Worm (Caenorhabditis elegans) whole organism, L1 larva: Measurements from ENCODE around the gene lelo-3.

ENCODE experiments used
- C16A3.4 ChIP-seq: fragments of 150-350 bp; optimal IDR thresholded peaks from 2 replicates; lab custom pipeline; 2014; ENCODE audit warnings: missing biosample characterization, missing genetic modification characterization
- C34B4.2 ChIP-seq: sonication (generic microtip); optimal IDR thresholded peaks from 2 replicates; lab custom pipeline; 2017; ENCODE audit warnings: mild to moderate bottlenecking, missing genetic modification characterization, missing compliant biosample characterization
- F16B12.6 ChIP-seq: fragments of 150-350 bp; optimal IDR thresholded peaks from 2 replicates; lab custom pipeline; 2014; ENCODE audit warnings: missing biosample characterization, missing genetic modification characterization
- aha-1 ChIP-seq: fragments of 150-350 bp; optimal IDR thresholded peaks from 2 replicates; lab custom pipeline; 2014; ENCODE audit warnings: missing biosample characterization, missing genetic modification characterization
- alr-1 ChIP-seq: fragments of 200-800 bp; sonication (Bioruptor generic); optimal IDR thresholded peaks from 2 replicates; lab custom pipeline; 2018; ENCODE audit warnings: borderline replicate concordance, mild to moderate bottlenecking, missing genetic modification characterization, missing compliant biosample characterization
- aly-2 ChIP-seq: fragments of 150-350 bp; optimal IDR thresholded peaks from 2 replicates; lab custom pipeline; 2014; ENCODE audit warnings: missing biosample characterization, missing genetic modification characterization
- blmp-1 ChIP-seq: fragments of 150-350 bp; optimal IDR thresholded peaks from 2 replicates; lab custom pipeline; 2014; ENCODE audit warnings: missing biosample characterization, missing genetic modification characterization
- ceh-88 ChIP-seq: fragments of 200-800 bp; sonication (Bioruptor generic); IDR thresholded peaks from 2 replicates; pipeline ENCODE4 v1.3.6; 2022; ENCODE audit warnings: missing genetic modification characterization, missing compliant biosample characterization
- ceh-90 ChIP-seq: sonication (generic microtip); optimal IDR thresholded peaks from 2 replicates; lab custom pipeline; 2016; ENCODE audit warnings: missing genetic modification characterization, missing compliant biosample characterization
- ces-1 ChIP-seq: fragments of 150-350 bp; optimal IDR thresholded peaks from 2 replicates; lab custom pipeline; 2014; ENCODE audit warnings: missing biosample characterization, missing genetic modification reagents, missing genetic modification characterization
- dpl-1 ChIP-seq, 3 experiments: fragments of 150-350 bp in 2 of 3; sonication (generic microtip) in 1 of 3; optimal IDR thresholded peaks; 2 replicates each; lab custom pipeline; 2014 to 2017; ENCODE audit warnings: missing biosample characterization in 3 of 3, missing genetic modification characterization in 3 of 3, missing genetic modification reagents in 3 of 3
- efl-1 ChIP-seq, 4 experiments: fragments of 150-350 bp; optimal IDR thresholded peaks in 3 of 4; peaks in 1 of 4; 1 replicate in 1 of 4; 2 replicates in 3 of 4; lab custom pipeline; 2014; ENCODE audit warnings: missing biosample characterization in 2 of 4, missing genetic modification characterization in 2 of 4, missing genetic modification reagents in 2 of 4
- egl-13 ChIP-seq: sonication (generic microtip); optimal IDR thresholded peaks from 2 replicates; lab custom pipeline; 2016; ENCODE audit warnings: missing genotype, missing genetic modification reagents, missing genetic modification characterization, missing compliant biosample characterization
- egl-27 ChIP-seq, 2 experiments: fragments of 150-350 bp in 1 of 2; sonication (generic microtip); optimal IDR thresholded peaks; 3 replicates each; lab custom pipeline; 2017 to 2018; ENCODE audit warnings: missing biosample characterization in 2 of 2, missing genetic modification characterization in 2 of 2, missing genetic modification reagents in 2 of 2
- elt-3 ChIP-seq, 6 experiments: fragments of 150-350 bp in 1 of 6; sonication (generic microtip); optimal IDR thresholded peaks; 2 replicates each; lab custom pipeline; 2017 to 2018; ENCODE audit warnings: missing biosample characterization in 6 of 6, missing genetic modification characterization in 6 of 6, inconsistent platforms in 1 of 6
- ets-5 ChIP-seq: fragments of 200-800 bp; sonication (Bioruptor generic); IDR thresholded peaks from 2 replicates; pipeline ENCODE4 v1.3.6; 2022; ENCODE audit warnings: missing genetic modification characterization, missing compliant biosample characterization
- fkh-10 ChIP-seq: sonication (generic microtip); optimal IDR thresholded peaks from 2 replicates; lab custom pipeline; 2017; ENCODE audit warnings: missing biosample characterization, missing genetic modification reagents, missing genetic modification characterization
- fkh-4 ChIP-seq: sonication (generic microtip); optimal IDR thresholded peaks from 2 replicates; lab custom pipeline; 2016; ENCODE audit warnings: missing compliant biosample characterization, missing genetic modification characterization, borderline replicate concordance
- fkh-8 ChIP-seq: sonication (generic microtip); optimal IDR thresholded peaks from 2 replicates; lab custom pipeline; 2016; ENCODE audit warnings: mild to moderate bottlenecking, missing genetic modification characterization, missing compliant biosample characterization
- grh-1 ChIP-seq: fragments of 200-800 bp; sonication (Bioruptor generic); IDR thresholded peaks from 2 replicates; pipeline ENCODE4 v1.3.6; 2022; ENCODE audit warnings: missing genetic modification reagents, missing genetic modification characterization, missing compliant biosample characterization
- hpl-2 ChIP-seq: fragments of 150-350 bp; optimal IDR thresholded peaks from 2 replicates; lab custom pipeline; 2014; ENCODE audit warnings: missing biosample characterization, missing genetic modification reagents, missing genetic modification characterization
- irx-1 ChIP-seq: sonication (generic microtip); optimal IDR thresholded peaks from 2 replicates; lab custom pipeline; 2016; ENCODE audit warnings: missing genetic modification characterization, missing compliant biosample characterization
- isw-1 ChIP-seq: fragments of 200-800 bp; sonication (Bioruptor generic); IDR thresholded peaks from 2 replicates; pipeline ENCODE4 v1.3.6; 2022; ENCODE audit warnings: missing genetic modification characterization, missing compliant biosample characterization
- lin-14 ChIP-seq: fragments of 200-800 bp; sonication (Bioruptor generic); optimal IDR thresholded peaks from 2 replicates; lab custom pipeline; 2018; ENCODE audit warnings: mild to moderate bottlenecking, missing genetic modification characterization, moderate library complexity, missing compliant biosample characterization
- lin-15B ChIP-seq: fragments of 150-350 bp; sonication (generic microtip); optimal IDR thresholded peaks from 3 replicates; lab custom pipeline; 2014; ENCODE audit warnings: missing biosample characterization, missing genetic modification characterization
- lin-35 ChIP-seq, 2 experiments: fragments of 150-350 bp; optimal IDR thresholded peaks; 2 replicates each; lab custom pipeline; 2014; ENCODE audit warnings: missing biosample characterization in 2 of 2, missing genetic modification characterization in 2 of 2, missing genetic modification reagents in 2 of 2
- lir-3 ChIP-seq: sonication (generic microtip); optimal IDR thresholded peaks from 2 replicates; lab custom pipeline; 2016; ENCODE audit warnings: mild to moderate bottlenecking, missing genetic modification characterization, moderate library complexity, missing compliant biosample characterization; ENCODE audit not compliant: poor library complexity
- mef-2 ChIP-seq: fragments of 150-350 bp; optimal IDR thresholded peaks from 2 replicates; lab custom pipeline; 2014; ENCODE audit warnings: missing biosample characterization, missing genetic modification characterization
- mep-1 ChIP-seq: fragments of 150-350 bp; optimal IDR thresholded peaks from 2 replicates; lab custom pipeline; 2014; ENCODE audit warnings: missing biosample characterization, missing genetic modification characterization
- nhr-11 ChIP-seq: fragments of 150-350 bp; optimal IDR thresholded peaks from 2 replicates; lab custom pipeline; 2014; ENCODE audit warnings: missing biosample characterization, missing genetic modification characterization
- nhr-19 ChIP-seq: fragments of 200-800 bp; sonication (Bioruptor generic); conservative IDR thresholded peaks from 2 replicates; pipeline ENCODE4 v1.3.6; 2022; ENCODE audit warnings: missing genetic modification characterization, missing compliant biosample characterization
- nhr-20 ChIP-seq: sonication (generic microtip); optimal IDR thresholded peaks from 2 replicates; lab custom pipeline; 2016; ENCODE audit warnings: mild to moderate bottlenecking, missing genetic modification characterization, missing compliant biosample characterization
- nhr-237 ChIP-seq: fragments of 150-350 bp; optimal IDR thresholded peaks from 2 replicates; lab custom pipeline; 2014; ENCODE audit warnings: missing biosample characterization, missing genetic modification characterization
- nhr-28 ChIP-seq: fragments of 150-350 bp; optimal IDR thresholded peaks from 2 replicates; lab custom pipeline; 2014; ENCODE audit warnings: missing biosample characterization, missing genetic modification characterization
- nhr-47 ChIP-seq: sonication (generic microtip); optimal IDR thresholded peaks from 2 replicates; lab custom pipeline; 2016; ENCODE audit warnings: mild to moderate bottlenecking, missing genetic modification characterization, moderate library complexity, missing compliant biosample characterization
- nhr-71 ChIP-seq: sonication (generic microtip); optimal IDR thresholded peaks from 2 replicates; lab custom pipeline; 2016; ENCODE audit warnings: mild to moderate bottlenecking, missing genetic modification characterization, moderate library complexity, missing compliant biosample characterization
- nhr-76 ChIP-seq: sonication (generic microtip); optimal IDR thresholded peaks from 2 replicates; lab custom pipeline; 2017; ENCODE audit warnings: missing biosample characterization, missing genetic modification characterization
- nhr-85 ChIP-seq: sonication (generic microtip); peaks from one replicate; lab custom pipeline; 2016; ENCODE audit warnings: missing genetic modification characterization, inconsistent platforms, missing compliant biosample characterization
- pag-3 ChIP-seq: sonication (generic microtip); optimal IDR thresholded peaks from 2 replicates; lab custom pipeline; 2017; ENCODE audit warnings: missing genetic modification characterization, mild to moderate bottlenecking, missing compliant biosample characterization, antibody characterized with exemption, borderline replicate concordance; ENCODE audit not compliant: insufficient read depth
- pqm-1 ChIP-seq: sonication (generic microtip); optimal IDR thresholded peaks from 3 replicates; lab custom pipeline; 2017; ENCODE audit warnings: missing biosample characterization, missing genetic modification characterization
- rnt-1 ChIP-seq: sonication (generic microtip); optimal IDR thresholded peaks from 2 replicates; lab custom pipeline; 2016; ENCODE audit warnings: mild to moderate bottlenecking, missing genetic modification characterization, moderate library complexity, missing compliant biosample characterization
- snpc-4 ChIP-seq: fragments of 150-350 bp; optimal IDR thresholded peaks from 2 replicates; lab custom pipeline; 2014; ENCODE audit warnings: missing biosample characterization, missing genetic modification characterization
- snu-23 ChIP-seq: sonication (generic microtip); optimal IDR thresholded peaks from 2 replicates; lab custom pipeline; 2016; ENCODE audit warnings: missing genetic modification characterization, missing compliant biosample characterization
- sptf-1 ChIP-seq: fragments of 150-350 bp; optimal IDR thresholded peaks from 2 replicates; lab custom pipeline; 2014; ENCODE audit warnings: missing biosample characterization, missing genetic modification characterization
- tbx-2 ChIP-seq: sonication (generic microtip); optimal IDR thresholded peaks from 2 replicates; lab custom pipeline; 2016; ENCODE audit warnings: missing genetic modification characterization, missing compliant biosample characterization
- unc-130 ChIP-seq: fragments of 150-350 bp; optimal IDR thresholded peaks from 2 replicates; lab custom pipeline; 2017; ENCODE audit warnings: missing biosample characterization, missing genetic modification characterization, inconsistent platforms
- unc-86 ChIP-seq: sonication (generic microtip); optimal IDR thresholded peaks from 2 replicates; lab custom pipeline; 2016; ENCODE audit warnings: missing genetic modification characterization, missing compliant biosample characterization
- vab-15 ChIP-seq: sonication (generic microtip); optimal IDR thresholded peaks from 2 replicates; lab custom pipeline; 2017; ENCODE audit warnings: missing genotype, mild to moderate bottlenecking, missing genetic modification characterization, missing compliant biosample characterization
- xbp-1 ChIP-seq: sonication (generic microtip); optimal IDR thresholded peaks from 2 replicates; lab custom pipeline; 2016; ENCODE audit warnings: missing genetic modification characterization, missing compliant biosample characterization
- ztf-4 ChIP-seq: fragments of 150-350 bp; optimal IDR thresholded peaks from 2 replicates; lab custom pipeline; 2014; ENCODE audit warnings: missing biosample characterization, missing genetic modification characterization

lelo-3 gene

DNA sequence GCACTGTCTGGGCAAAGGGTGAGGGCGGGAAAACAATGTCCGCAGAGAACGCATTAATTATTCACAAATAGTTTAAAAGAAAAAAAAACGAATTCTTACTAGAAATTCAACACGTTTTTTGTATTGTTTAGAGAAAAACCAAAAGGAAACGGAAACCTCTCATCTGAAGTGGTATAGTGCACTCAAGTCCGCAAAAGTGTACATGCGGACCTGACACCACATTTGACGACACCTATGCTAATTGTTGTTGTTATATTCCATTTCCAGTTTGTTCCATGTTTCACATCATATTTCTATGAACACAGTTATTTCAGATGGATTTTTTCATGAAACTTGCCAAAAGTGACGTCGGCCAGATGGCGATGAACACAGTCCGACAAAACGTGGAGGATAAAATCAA, 30.4 kb upstream of the lelo-3 start, which contains the start of gene C45B2.6 (continued):
- TF ChIP-seq aly-2 (tag; lab: Kevin White, UChicago), result no peak
- peak; percentile 85 for TF ChIP-seq F16B12.6 (tag; lab: Kevin White, UChicago)
- peak; percentile 7 to 22 for TF ChIP-seq lin-35 (GFP tag; optimal IDR thresholded peaks at IDR 0.05; lab: Kevin White, UChicago)
- peak; percentile 16 for TF ChIP-seq vab-15 (tag; lab: Kevin White, UChicago)

DNA sequence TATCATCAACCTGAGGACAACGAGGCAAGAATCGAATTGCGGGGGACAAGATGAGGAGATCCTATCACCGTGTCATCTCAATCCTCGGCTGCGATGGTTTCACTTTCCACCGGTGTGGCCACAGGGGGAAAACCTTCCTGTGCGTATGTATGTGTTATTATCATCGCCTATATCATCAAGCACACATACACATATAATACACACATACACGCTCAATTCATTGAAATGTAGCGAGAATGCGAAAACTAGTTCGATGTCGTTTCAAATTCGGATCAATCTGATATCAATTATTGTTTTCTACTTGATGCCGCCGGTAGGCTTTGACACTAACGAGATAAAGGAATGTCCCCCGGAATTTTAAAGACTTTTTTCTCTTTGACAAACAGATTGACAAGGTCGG, 28.5 kb upstream of the lelo-3 start:
- TF ChIP-seq tbx-2 (tag; lab: Kevin White, UChicago) (peak; percentile 6), ceh-90 (no peak), isw-1 (GFP tag; lab: Robert Waterston, UW) (no peak), mef-2 (tag; lab: Kevin White, UChicago) (no peak), nhr-47 (no peak), ets-5 (no peak), nhr-11 (tag; lab: Kevin White, UChicago) (no peak), vab-15 (tag; lab: Kevin White, UChicago) (no peak), nhr-20 (tag; lab: Kevin White, UChicago) (peak; percentile 24), lin-15B (tag; lab: Kevin White, UChicago) (no peak), grh-1 (GFP tag; lab: Robert Waterston, UW) (peak; percentile 47), elt-3 (tag; optimal IDR thresholded peaks at IDR 0.05; lab: Kevin White, UChicago) (peak in 5 of 6 experiments; percentile 16 to 64 (median 62)), pqm-1 (tag; lab: Kevin White, UChicago) (no peak), fkh-8 (no peak), efl-1 (optimal IDR thresholded peaks at IDR 0.05; lab: Kevin White, UChicago) (no peak), efl-1 (GFP tag; optimal IDR thresholded peaks at IDR 0.05 in 1 of 2; lab: Kevin White, UChicago) (no peak), mep-1 (tag; lab: Kevin White, UChicago) (no peak), snu-23 (peak; percentile 14), unc-130 (peak; percentile 29), pag-3 (tag; lab: Kevin White, UChicago) (no peak), nhr-85 (peak; percentile 56), F16B12.6 (tag; lab: Kevin White, UChicago) (no peak), rnt-1 (tag; lab: Kevin White, UChicago) (no peak), lin-14 (GFP tag; lab: Kevin White, UChicago) (peak; percentile 35), alr-1 (no peak), nhr-71 (tag; lab: Kevin White, UChicago) (peak; percentile 6), ceh-88 (no peak), fkh-4 (tag; lab: Kevin White, UChicago) (no peak), xbp-1 (no peak), blmp-1 (peak; percentile 96)

DNA sequence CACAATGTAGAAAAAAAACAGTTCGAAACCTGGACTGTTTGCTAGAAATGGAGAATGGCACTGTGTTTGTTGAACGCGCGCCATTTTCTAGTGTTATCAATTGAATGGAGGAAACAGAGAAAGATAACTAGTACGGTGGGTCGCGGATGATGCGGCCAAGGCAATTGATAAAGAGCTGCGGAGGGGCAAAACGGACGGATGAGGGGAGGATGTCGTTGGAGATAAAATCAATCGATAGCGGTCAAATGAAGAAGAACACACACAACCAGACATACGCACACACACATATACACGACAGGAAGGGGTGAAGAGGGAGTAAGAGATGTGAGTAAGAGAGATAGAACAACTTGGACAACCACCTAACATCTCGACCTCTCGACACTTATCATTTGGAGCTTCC, 27.7 kb upstream of the lelo-3 start:
- TF ChIP-seq irx-1, result no peak
- no peak for TF ChIP-seq aha-1
- TF ChIP-seq ceh-90, result no peak
- TF ChIP-seq sptf-1 (tag; lab: Kevin White, UChicago), result no peak
- TF ChIP-seq mep-1 (tag; lab: Kevin White, UChicago), result no peak
- no peak for TF ChIP-seq grh-1 (GFP tag; lab: Robert Waterston, UW)
- no peak for TF ChIP-seq nhr-19 (GFP tag; lab: Robert Waterston, UW)
- no peak for TF ChIP-seq nhr-237 (tag; lab: Kevin White, UChicago)
- no peak for TF ChIP-seq egl-27 (tag; optimal IDR thresholded peaks at IDR 0.05; lab: Kevin White, UChicago)
- no peak for TF ChIP-seq egl-13 (tag; lab: Kevin White, UChicago)
- TF ChIP-seq aly-2 (tag; lab: Kevin White, UChicago), result no peak
- TF ChIP-seq fkh-10 (GFP tag; lab: Kevin White, UChicago), result no peak
- TF ChIP-seq unc-86 (tag; lab: Kevin White, UChicago), result no peak
- no peak for TF ChIP-seq C34B4.2
- TF ChIP-seq nhr-28 (tag; lab: Kevin White, UChicago), result no peak
- no peak for TF ChIP-seq ztf-4 (tag; lab: Kevin White, UChicago)
- no peak for TF ChIP-seq lir-3
- no peak for TF ChIP-seq ces-1
- no peak for TF ChIP-seq efl-1 (optimal IDR thresholded peaks at IDR 0.05; lab: Kevin White, UChicago)
- no peak for TF ChIP-seq efl-1 (GFP tag; optimal IDR thresholded peaks at IDR 0.05 in 1 of 2; lab: Kevin White, UChicago)
- no peak for TF ChIP-seq snpc-4
- TF ChIP-seq C16A3.4 (tag; lab: Kevin White, UChicago), result no peak
- no peak for TF ChIP-seq nhr-11 (tag; lab: Kevin White, UChicago)
- no peak for TF ChIP-seq nhr-76 (tag; lab: Kevin White, UChicago)
- TF ChIP-seq dpl-1 (GFP tag; optimal IDR thresholded peaks at IDR 0.05; lab: Kevin White, UChicago), result no peak
- no peak for TF ChIP-seq hpl-2 (GFP tag; lab: Kevin White, UChicago)
- no peak for TF ChIP-seq ceh-88
